Fruit fly (Drosophila melanogaster) whole organism: ENCODE results near the gene CG34177.

ENCODE experiments used
- CG8478 ChIP-seq: fragments of >200 bp; optimal IDR thresholded peaks from 2 replicates; lab custom pipeline; 2018; ENCODE audit warnings: inconsistent platforms
- Dll ChIP-seq: fragments of >200 bp; optimal IDR thresholded peaks from 2 replicates; lab custom pipeline; 2017
- EcR ChIP-seq, 2 experiments: fragments of >200 bp; optimal IDR thresholded peaks; 2 replicates each; lab custom pipeline; 2017; ENCODE audit warnings: missing biosample characterization in 2 of 2, missing genetic modification characterization in 2 of 2, missing genetic modification reagents in 2 of 2
- pan ChIP-seq: fragments of >200 bp; optimal IDR thresholded peaks from 2 replicates; lab custom pipeline; 2017
- psq ChIP-seq: fragments of >200 bp; optimal IDR thresholded peaks from 2 replicates; lab custom pipeline; 2017
- usp ChIP-seq: fragments of >200 bp; optimal IDR thresholded peaks from 2 replicates; lab custom pipeline; 2017; ENCODE audit warnings: missing biosample characterization, missing genetic modification characterization, mixed read lengths

- TF ChIP-seq usp (GFP tag; lab: Kevin White, UChicago) (no peak), EcR (GFP tag; optimal IDR thresholded peaks at IDR 0.05; lab: Kevin White, UChicago) (no peak), psq (no peak), pan (no peak), Dll (lab: Kevin White, UChicago) (no peak), CG8478 (lab: Kevin White, UChicago) (no peak)
Observed at dm6 chr2L:4416089-4416488, 17.6 kb upstream of the CG34177 start.
